Worm (Caenorhabditis elegans) whole organism, L4/young adult: ENCODE data around the gene F20A1.8.

Experiments
- W03F9.2 ChIP-seq: fragments of 150-350 bp; optimal IDR thresholded peaks from 2 replicates; lab custom pipeline; 2014; ENCODE audit warnings: missing biosample characterization, missing genetic modification characterization
- him-1 ChIP-seq: sonication (generic microtip); optimal IDR thresholded peaks from 2 replicates; lab custom pipeline; 2016; ENCODE audit warnings: missing genotype, missing genetic modification reagents, missing genetic modification characterization, missing compliant biosample characterization

- TF ChIP-seq W03F9.2 (no peak), him-1 (tag; lab: Kevin White, UChicago) (no peak)
Measured at ce11 chrV:7021772-7022171, 25.6 kb downstream of the F20A1.8 start, which contains the start of gene F20A1.4.
